Worm (Caenorhabditis elegans): ENCODE results near the gene scav-1.

DNA sequence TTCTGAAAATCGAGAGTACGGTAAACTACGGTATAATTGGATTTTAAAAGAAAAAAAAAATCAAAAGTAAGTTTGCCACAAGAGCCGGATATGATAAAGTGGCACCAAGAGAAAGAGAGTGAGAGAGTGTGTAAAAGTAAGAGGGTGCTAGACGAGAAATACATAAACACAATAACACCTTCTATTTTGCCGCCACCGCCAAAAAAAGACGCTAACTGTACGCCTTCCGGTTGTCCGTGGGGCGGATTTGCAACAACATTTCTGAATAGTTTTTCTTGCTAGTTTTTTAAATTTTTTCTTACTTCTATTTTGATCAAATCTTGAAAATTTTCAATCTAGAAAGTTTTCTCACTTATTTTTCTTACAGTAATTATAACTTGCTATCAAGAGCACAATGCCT, 27.7 kb downstream of the scav-1 start, which contains the start of gene F35C8.8:
- TF ChIP-seq nhr-76 (tag; optimal IDR thresholded peaks at IDR 0.05): no peak
- no peak for TF ChIP-seq elt-1 (tag; optimal IDR thresholded peaks at IDR 0.05; ENCODE audit: borderline replicate concordance, insufficient read depth)
- TF ChIP-seq mab-5 (tag; optimal IDR thresholded peaks at IDR 0.05): no peak
- no peak for TF ChIP-seq unc-62 (GFP tag; optimal IDR thresholded peaks at IDR 0.05)
- no peak for TF ChIP-seq nhr-12 (tag; optimal IDR thresholded peaks at IDR 0.05)
- TF ChIP-seq elt-3 (tag; optimal IDR thresholded peaks at IDR 0.05): no peak

Measured in whole organism, mixed stage, embryonic.